Worm (Caenorhabditis elegans): Measurements from ENCODE around the gene wrt-5.
A peak's percentile ranks its signal among the peaks of the same experiment; 100 is the strongest.

Gene wrt-5

DNA sequence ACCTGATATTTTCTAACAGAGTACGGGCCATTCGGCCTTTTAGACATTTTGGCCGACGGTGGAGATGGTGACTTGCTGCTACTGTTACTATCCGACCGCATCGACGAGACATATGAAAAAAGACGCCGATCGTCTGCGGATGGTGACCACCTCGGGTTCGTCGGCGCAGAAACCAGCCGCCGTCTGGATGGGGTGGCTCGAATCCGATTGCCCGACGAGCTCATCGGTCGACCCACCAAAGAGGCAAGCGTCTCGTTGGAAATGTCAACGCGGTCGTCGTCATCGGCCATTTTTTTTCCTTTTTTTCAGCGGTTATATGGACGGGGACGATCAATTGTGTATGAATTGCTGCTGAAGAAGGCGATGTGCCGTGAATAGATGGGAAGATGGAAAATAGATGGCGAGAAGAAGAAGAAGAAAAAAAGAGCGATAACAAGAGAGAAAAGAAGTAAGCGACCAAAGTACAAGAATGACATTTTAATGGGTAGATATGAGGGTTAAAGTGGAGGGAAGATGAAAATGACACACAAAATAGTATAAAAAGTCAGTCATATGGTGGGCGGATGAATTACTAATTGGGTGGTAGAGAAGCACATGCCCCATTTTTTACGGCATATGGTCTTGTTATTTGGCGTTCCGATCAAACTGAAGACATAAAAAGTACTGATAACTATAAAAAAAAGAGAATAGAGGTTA lies 32.6 kb downstream of the wrt-5 start:
- no peak for TF ChIP-seq mls-2 (tag; optimal IDR thresholded peaks at IDR 0.05)
- peak; percentile 17 for TF ChIP-seq elt-1 (tag; optimal IDR thresholded peaks at IDR 0.05; ENCODE audit: borderline replicate concordance, insufficient read depth)

DNA sequence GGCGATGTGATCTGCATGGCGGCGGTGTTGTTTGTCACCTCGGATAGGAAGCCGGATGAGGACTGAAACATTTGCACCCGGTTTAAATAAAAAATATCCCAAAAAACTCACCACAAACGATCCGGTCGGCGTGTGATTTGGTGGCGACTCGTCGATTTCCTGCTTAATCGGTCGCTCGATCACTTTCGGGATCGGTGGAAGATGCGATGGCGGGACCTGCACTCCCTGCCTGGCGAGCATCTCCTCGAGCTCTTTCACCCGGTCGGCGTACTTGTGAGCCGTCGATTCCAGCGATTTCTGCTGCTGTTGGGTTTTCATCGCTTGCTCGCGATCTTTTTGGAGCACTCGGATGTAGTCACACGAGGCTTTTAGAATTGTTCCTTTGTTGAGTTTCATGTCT lies 34.7 kb downstream of the wrt-5 start:
- TF ChIP-seq snpc-4 (tag; optimal IDR thresholded peaks at IDR 0.05), result no peak
- no peak for TF ChIP-seq elt-3 (tag; optimal IDR thresholded peaks at IDR 0.05)
- TF ChIP-seq flh-1 (GFP tag; optimal IDR thresholded peaks at IDR 0.05), result no peak

- TF ChIP-seq M03D4.4 (tag; optimal IDR thresholded peaks at IDR 0.05) (no peak), hlh-1 (tag; optimal IDR thresholded peaks at IDR 0.05) (no peak), ceh-43 (GFP tag; optimal IDR thresholded peaks at IDR 0.05) (no peak), pha-4 (tag; optimal IDR thresholded peaks at IDR 0.05) (no peak), ceh-39 (tag; optimal IDR thresholded peaks at IDR 0.05) (no peak), ceh-83 (GFP tag; optimal IDR thresholded peaks at IDR 0.05) (no peak), nhr-237 (tag; optimal IDR thresholded peaks at IDR 0.05) (no peak), unc-39 (tag; optimal IDR thresholded peaks at IDR 0.05) (no peak), lin-32 (GFP tag; optimal IDR thresholded peaks at IDR 0.05) (no peak), elt-3 (tag; optimal IDR thresholded peaks at IDR 0.05) (no peak), ham-2 (GFP tag; optimal IDR thresholded peaks at IDR 0.05) (no peak)
These were observed 35.8 kb downstream of the wrt-5 start for ce11 chrIV:4015660-4016059.

DNA sequence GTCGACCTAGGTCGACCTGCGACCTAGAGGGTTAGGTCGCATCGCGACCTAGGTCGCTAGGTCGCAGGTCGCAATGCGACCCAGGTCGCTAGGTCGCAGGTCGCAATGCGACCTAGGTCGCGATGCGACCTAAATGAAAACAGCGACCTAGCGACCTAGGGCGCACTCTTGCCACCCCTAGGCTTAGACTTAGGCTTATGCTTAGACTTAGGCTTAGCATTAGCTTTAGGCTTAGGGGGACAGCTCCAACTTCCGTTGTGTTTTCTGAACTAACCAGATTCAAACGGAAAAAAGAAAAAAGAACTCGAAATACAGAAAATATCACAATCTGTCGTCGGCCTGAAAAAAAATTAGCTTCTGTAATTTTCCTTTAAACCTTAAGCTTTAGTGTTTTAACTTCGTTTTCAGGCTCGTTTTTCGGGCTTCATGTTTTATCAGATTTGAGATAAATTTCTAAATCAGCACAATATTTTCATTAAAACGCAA lies 37.1 kb downstream of the wrt-5 start:
- TF ChIP-seq unc-62 (GFP tag; optimal IDR thresholded peaks at IDR 0.05), result no peak
- no peak for TF ChIP-seq lin-13 (tag; optimal IDR thresholded peaks at IDR 0.05)
- no peak for TF ChIP-seq mep-1 (tag; optimal IDR thresholded peaks at IDR 0.05)
- no peak for TF ChIP-seq mls-2 (tag; optimal IDR thresholded peaks at IDR 0.05)
- TF ChIP-seq elt-3 (tag; optimal IDR thresholded peaks at IDR 0.05), result no peak
- TF ChIP-seq bed-3 (GFP tag; optimal IDR thresholded peaks at IDR 0.05), result no peak
- TF ChIP-seq ceh-43 (GFP tag; optimal IDR thresholded peaks at IDR 0.05), result no peak
- no peak for TF ChIP-seq lin-32 (GFP tag; optimal IDR thresholded peaks at IDR 0.05)
- TF ChIP-seq lsy-2 (tag; optimal IDR thresholded peaks at IDR 0.05), result no peak

DNA sequence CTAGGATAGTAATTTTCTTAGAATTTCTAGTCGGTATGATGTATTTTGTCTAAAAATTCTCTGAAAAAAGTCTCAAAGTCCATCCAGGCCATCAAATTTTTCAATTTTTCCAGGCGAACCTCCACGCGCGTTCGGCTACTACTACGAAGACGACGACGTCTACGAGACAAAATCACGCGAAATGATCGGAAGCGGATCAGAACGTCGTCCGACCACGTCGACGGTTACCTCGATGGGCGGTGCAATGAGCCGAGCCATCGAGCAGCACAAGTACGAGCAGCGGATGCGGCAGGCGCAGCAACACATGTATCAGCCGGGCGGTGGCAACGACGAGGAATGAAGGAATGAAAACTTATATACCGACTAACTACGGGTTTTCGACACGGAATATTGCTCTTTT lies 37.8 kb downstream of the wrt-5 start:
- TF ChIP-seq mls-2 (tag; optimal IDR thresholded peaks at IDR 0.05), result no peak
- TF ChIP-seq nhr-2 (tag; optimal IDR thresholded peaks at IDR 0.05), result no peak
- no peak for TF ChIP-seq unc-62 (GFP tag; optimal IDR thresholded peaks at IDR 0.05)
- no peak for TF ChIP-seq lin-32 (GFP tag; optimal IDR thresholded peaks at IDR 0.05)
- no peak for TF ChIP-seq blmp-1 (tag; optimal IDR thresholded peaks at IDR 0.05)
- TF ChIP-seq lsy-2 (tag; optimal IDR thresholded peaks at IDR 0.05), result no peak
- no peak for TF ChIP-seq elt-1 (tag; optimal IDR thresholded peaks at IDR 0.05; ENCODE audit: borderline replicate concordance, insufficient read depth)
- no peak for TF ChIP-seq elt-3 (tag; optimal IDR thresholded peaks at IDR 0.05)
- no peak for TF ChIP-seq nhr-76 (tag; optimal IDR thresholded peaks at IDR 0.05)
- TF ChIP-seq bed-3 (GFP tag; optimal IDR thresholded peaks at IDR 0.05), result no peak
- TF ChIP-seq ceh-83 (GFP tag; optimal IDR thresholded peaks at IDR 0.05), result no peak

DNA sequence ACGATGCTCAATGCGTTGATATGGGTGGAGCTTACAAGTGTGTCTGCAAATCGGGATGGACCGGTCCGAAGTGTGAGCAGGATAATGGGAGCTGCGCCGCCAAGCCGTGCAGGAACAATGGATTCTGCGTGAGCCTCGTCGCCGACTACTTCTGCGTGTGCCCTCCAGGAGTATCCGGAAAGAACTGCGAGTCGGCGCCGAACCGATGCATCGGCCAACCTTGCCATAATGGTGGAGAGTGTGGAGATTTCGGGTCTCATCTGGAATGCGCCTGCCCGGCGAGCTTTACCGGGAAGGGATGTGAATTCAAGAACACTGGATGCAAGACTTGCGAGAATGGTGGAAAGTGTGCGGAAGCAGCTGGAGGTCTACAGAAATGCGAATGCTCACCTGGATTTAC lies 41.5 kb downstream of the wrt-5 start:
- TF ChIP-seq elt-1 (tag; optimal IDR thresholded peaks at IDR 0.05; ENCODE audit: borderline replicate concordance, insufficient read depth) (no peak), ces-1 (GFP tag; optimal IDR thresholded peaks at IDR 0.05) (no peak), mls-2 (tag; optimal IDR thresholded peaks at IDR 0.05) (no peak), ztf-11 (tag; optimal IDR thresholded peaks at IDR 0.05) (no peak), tbx-8 (GFP tag; optimal IDR thresholded peaks at IDR 0.05) (no peak), lin-32 (GFP tag; optimal IDR thresholded peaks at IDR 0.05) (no peak), sptf-1 (tag; optimal IDR thresholded peaks at IDR 0.05) (no peak), lin-13 (tag; optimal IDR thresholded peaks at IDR 0.05) (no peak), drap-1 (GFP tag; optimal IDR thresholded peaks at IDR 0.05) (no peak)

Data from whole organism, mixed stage, embryonic.